Fruit fly (Drosophila melanogaster): ENCODE data around the gene Tyler.

Gene Tyler

DNA sequence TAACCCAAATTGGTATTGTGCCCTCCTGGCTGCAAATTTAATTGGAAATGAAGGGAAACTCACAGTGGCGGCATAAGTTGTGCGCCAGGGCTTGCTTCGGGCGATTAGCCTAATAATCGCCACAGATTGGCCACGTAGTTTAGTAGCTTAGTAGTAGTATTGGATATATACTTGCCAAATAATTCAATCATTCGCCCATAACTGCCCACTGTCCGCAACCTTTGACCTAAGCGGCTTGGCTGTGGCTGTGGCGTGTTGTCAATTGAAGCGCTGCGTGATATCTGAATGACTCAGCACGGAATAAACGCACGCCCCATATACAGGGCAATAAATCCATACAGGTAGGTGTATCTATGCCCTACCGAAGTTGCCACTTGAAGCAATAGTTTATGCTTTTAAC is 4.4 kb upstream of the Tyler start:
- TF ChIP-seq sage (GFP tag; optimal IDR thresholded peaks at IDR 0.05) (no peak), br (GFP tag; optimal IDR thresholded peaks at IDR 0.05) (no peak), Hnf4 (GFP tag; optimal IDR thresholded peaks at IDR 0.05) (no peak), rgr (GFP tag; optimal IDR thresholded peaks at IDR 0.05) (no peak), ey (GFP tag; optimal IDR thresholded peaks at IDR 0.05) (no peak), CG9705 (GFP tag; optimal IDR thresholded peaks at IDR 0.05) (no peak), Hr78 (GFP tag; optimal IDR thresholded peaks at IDR 0.05) (no peak), fru (GFP tag; optimal IDR thresholded peaks at IDR 0.05) (no peak), foxo (GFP tag; optimal IDR thresholded peaks at IDR 0.05) (no peak), usp (GFP tag; optimal IDR thresholded peaks at IDR 0.05) (no peak), OdsH (GFP tag; optimal IDR thresholded peaks at IDR 0.05) (no peak), brk (GFP tag; optimal IDR thresholded peaks at IDR 0.05) (no peak), Myc (optimal IDR thresholded peaks at IDR 0.05) (no peak), Vsx2 (GFP tag; optimal IDR thresholded peaks at IDR 0.05; ENCODE audit: partially characterized antibody) (no peak), CG32264 (GFP tag; optimal IDR thresholded peaks at IDR 0.05) (no peak), woc (GFP tag; optimal IDR thresholded peaks at IDR 0.05) (no peak), sv (GFP tag; optimal IDR thresholded peaks at IDR 0.05) (no peak)

DNA sequence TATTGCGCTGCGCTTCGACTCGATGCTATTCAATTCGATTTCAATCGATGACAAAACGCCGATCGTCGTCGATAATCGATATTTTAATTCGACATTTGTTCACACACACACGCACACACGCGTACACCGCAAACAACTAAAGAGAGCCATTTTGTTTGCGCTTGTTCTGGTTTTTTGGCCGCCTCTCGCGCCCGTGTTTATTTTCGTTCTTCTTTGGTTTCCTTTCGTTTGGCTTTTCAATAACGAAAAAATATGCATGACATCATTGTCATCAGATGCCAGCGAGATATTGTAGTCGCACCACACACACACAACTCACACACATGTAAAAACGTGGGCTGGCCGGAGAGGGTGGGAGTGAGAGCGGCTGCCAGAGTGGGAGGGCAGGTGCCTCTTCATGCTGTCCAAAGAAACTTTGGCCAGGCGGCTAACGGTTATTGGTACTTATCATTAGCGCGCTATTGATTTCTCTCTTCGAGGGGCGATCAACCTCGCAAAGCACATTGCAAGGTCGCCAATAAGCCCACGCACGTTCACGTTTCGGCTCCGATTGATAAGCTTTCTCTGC is 3.2 kb upstream of the Tyler start:
- peak; percentile 2 for TF ChIP-seq Sp1 (GFP tag; optimal IDR thresholded peaks at IDR 0.05)
- peak; percentile 22 for TF ChIP-seq OdsH (GFP tag; optimal IDR thresholded peaks at IDR 0.05)
- peak; percentile 16 for TF ChIP-seq h (GFP tag; optimal IDR thresholded peaks at IDR 0.05)
- TF ChIP-seq Mio (GFP tag; optimal IDR thresholded peaks at IDR 0.05) = no peak
- no peak for TF ChIP-seq jim (GFP tag; optimal IDR thresholded peaks at IDR 0.05)
- no peak for TF ChIP-seq CG32264 (GFP tag; optimal IDR thresholded peaks at IDR 0.05)
- TF ChIP-seq CrebA (GFP tag; optimal IDR thresholded peaks at IDR 0.05; ENCODE audit: borderline replicate concordance) = no peak
- TF ChIP-seq psq (GFP tag; optimal IDR thresholded peaks at IDR 0.05) = peak; percentile 79
- TF ChIP-seq tai (GFP tag; optimal IDR thresholded peaks at IDR 0.05) = no peak

DNA sequence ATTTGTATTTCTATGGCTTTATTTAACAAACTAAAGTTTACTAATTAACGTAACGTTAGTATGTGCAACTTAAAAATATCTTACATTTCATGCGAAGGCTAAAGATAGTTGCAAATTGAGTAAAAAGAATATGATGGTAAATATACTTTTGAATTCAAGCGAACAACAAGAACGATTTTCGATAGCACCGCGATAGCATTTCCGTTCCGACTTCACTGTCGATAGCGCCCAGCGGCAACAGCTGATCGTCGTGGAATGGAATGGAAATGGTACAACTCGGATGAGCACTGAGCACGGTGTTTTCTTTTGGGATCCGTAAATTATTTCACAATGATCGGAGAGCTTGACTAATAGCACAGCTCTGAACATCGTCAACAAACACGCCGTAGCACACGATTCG is 2.1 kb downstream of the Tyler start:
- TF ChIP-seq Sp1 (GFP tag; optimal IDR thresholded peaks at IDR 0.05) (peak; percentile 59), CG32264 (GFP tag; optimal IDR thresholded peaks at IDR 0.05) (no peak), CG9705 (GFP tag; optimal IDR thresholded peaks at IDR 0.05) (peak; percentile 62), rgr (GFP tag; optimal IDR thresholded peaks at IDR 0.05) (peak; percentile 60)

DNA sequence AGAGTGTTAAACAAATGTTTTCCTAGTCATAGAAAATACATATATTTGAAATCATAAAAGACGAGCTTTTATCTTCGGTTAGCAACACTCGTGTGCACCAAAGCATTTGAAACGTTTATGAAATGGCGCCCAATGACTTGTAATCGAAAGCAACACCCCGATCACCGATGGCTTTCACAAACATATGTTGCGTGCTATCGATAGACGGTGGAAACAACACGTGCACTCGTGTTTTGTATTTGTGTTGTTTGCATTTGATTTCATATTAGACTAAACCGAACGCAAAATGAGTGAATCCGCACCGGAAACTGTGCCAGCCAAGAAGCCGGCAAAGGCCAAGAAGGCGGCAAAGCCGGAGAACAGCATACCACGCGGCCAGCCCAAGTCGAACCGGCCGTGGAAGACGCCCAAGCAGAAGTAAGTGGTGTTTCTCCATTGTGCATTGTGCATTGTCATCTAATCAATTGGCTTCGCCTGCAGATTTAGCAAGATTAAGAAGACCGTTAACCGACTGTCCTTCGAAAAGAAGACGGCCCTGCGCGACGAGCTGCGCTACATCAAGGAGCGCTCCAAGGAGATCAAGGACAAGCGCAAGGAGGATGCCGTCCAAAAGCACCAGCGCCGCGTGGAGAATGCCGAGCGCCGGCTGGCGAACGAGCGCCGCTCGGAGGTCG is 4.8 kb downstream of the Tyler start, which contains the start of gene CG14210:
Gene CG14210, plus strand, starts transcription at position 207 of the 674 bp plus-strand sequence.
- TF ChIP-seq Jra (GFP tag; optimal IDR thresholded peaks at IDR 0.05) (no peak), lola (GFP tag; optimal IDR thresholded peaks at IDR 0.05) (no peak), CG32264 (GFP tag; optimal IDR thresholded peaks at IDR 0.05) (no peak), HLH106 (tag; optimal IDR thresholded peaks at IDR 0.05) (no peak), ey (GFP tag; optimal IDR thresholded peaks at IDR 0.05) (no peak), psq (GFP tag; optimal IDR thresholded peaks at IDR 0.05) (no peak), Dfd (GFP tag; optimal IDR thresholded peaks at IDR 0.05) (no peak), Vsx2 (GFP tag; optimal IDR thresholded peaks at IDR 0.05; ENCODE audit: partially characterized antibody) (no peak), woc (GFP tag; optimal IDR thresholded peaks at IDR 0.05) (no peak), Dif (GFP tag; optimal IDR thresholded peaks at IDR 0.05; ENCODE audit: partially characterized antibody) (no peak), dmrt93B (GFP tag; optimal IDR thresholded peaks at IDR 0.05) (no peak), CrebA (GFP tag; optimal IDR thresholded peaks at IDR 0.05; ENCODE audit: borderline replicate concordance) (no peak), foxo (GFP tag; optimal IDR thresholded peaks at IDR 0.05) (no peak), Rel (GFP tag; optimal IDR thresholded peaks at IDR 0.05) (no peak), Rel (tag; optimal IDR thresholded peaks at IDR 0.05) (no peak), rgr (GFP tag; optimal IDR thresholded peaks at IDR 0.05) (no peak)

Measured in whole organism, wandering third instar larva.